Worm (Caenorhabditis elegans) whole organism, L4 larva: ENCODE results near the gene lgc-10.

Experiments
- ZK546.5 ChIP-seq, 2 experiments: sonication (generic microtip); optimal IDR thresholded peaks; 2 replicates each; lab custom pipeline; 2017; ENCODE audit warnings: missing biosample characterization in 2 of 2, missing genetic modification characterization in 2 of 2
- ceh-82 ChIP-seq: sonication (generic microtip); optimal IDR thresholded peaks from 2 replicates; lab custom pipeline; 2017; ENCODE audit warnings: missing biosample characterization, missing genetic modification characterization
- duxl-1 ChIP-seq: sonication (generic microtip); optimal IDR thresholded peaks from 2 replicates; lab custom pipeline; 2016; ENCODE audit warnings: mild to moderate bottlenecking, missing genetic modification characterization, moderate library complexity, missing compliant biosample characterization; ENCODE audit not compliant: poor library complexity
- lin-1 ChIP-seq: fragments of 200-800 bp; sonication (Bioruptor generic); IDR thresholded peaks from 2 replicates; pipeline ENCODE4 v1.3.6; 2022; ENCODE audit warnings: missing genetic modification reagents, missing genetic modification characterization, missing compliant biosample characterization
- lin-29 ChIP-seq: fragments of 200-800 bp; sonication (Bioruptor generic); IDR thresholded peaks from 2 replicates; pipeline ENCODE4 v1.3.6; 2022; ENCODE audit warnings: missing genetic modification reagents, missing genetic modification characterization, missing compliant biosample characterization
- nhr-102 ChIP-seq: sonication (generic microtip); optimal IDR thresholded peaks from 2 replicates; lab custom pipeline; 2016; ENCODE audit warnings: mild to moderate bottlenecking, missing genetic modification characterization, moderate library complexity, missing compliant biosample characterization
- nhr-76 ChIP-seq: fragments of 150-350 bp; optimal IDR thresholded peaks from 2 replicates; lab custom pipeline; 2014; ENCODE audit warnings: missing biosample characterization, missing genetic modification characterization
- spr-3 ChIP-seq: fragments of 200-800 bp; sonication (Bioruptor generic); optimal IDR thresholded peaks from 2 replicates; lab custom pipeline; 2018; ENCODE audit warnings: mild to moderate bottlenecking, missing genetic modification characterization, missing compliant biosample characterization

DNA sequence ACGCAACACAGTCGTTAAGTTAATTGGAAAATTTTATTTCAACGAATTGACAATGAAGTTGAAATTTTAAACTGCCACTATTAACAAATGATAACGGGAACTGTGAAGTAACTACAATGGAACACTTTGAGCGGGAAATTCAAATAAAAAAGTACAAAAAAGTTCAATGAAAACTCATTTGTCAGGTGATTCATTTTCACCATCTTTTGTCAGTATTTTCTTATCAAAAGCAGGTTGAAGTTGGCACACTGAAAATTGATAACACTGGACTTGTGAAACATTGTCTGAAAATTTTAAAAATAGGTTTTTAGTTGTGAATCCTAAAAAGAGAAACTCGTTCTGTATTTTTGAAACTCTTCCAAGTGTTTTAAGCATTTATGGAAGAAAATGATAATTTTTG, 23.9 kb downstream of the lgc-10 start:
- TF ChIP-seq lin-29 (GFP tag; lab: Robert Waterston, UW), result no peak
- TF ChIP-seq nhr-76 (tag; lab: Kevin White, UChicago), result no peak
- TF ChIP-seq nhr-102 (tag; lab: Kevin White, UChicago), result no peak
- no peak for TF ChIP-seq ceh-82
- TF ChIP-seq duxl-1, result no peak
- no peak for TF ChIP-seq spr-3 (GFP tag; lab: Kevin White, UChicago)
- no peak for TF ChIP-seq ZK546.5 (tag; optimal IDR thresholded peaks at IDR 0.05; lab: Kevin White, UChicago)
- TF ChIP-seq lin-1 (GFP tag; lab: Robert Waterston, UW), result no peak
